Worm (Caenorhabditis elegans) whole organism, L1 larva: ENCODE measurements around the gene T07F12.2.

Source experiments
- C16A3.4 ChIP-seq: fragments of 150-350 bp; optimal IDR thresholded peaks from 2 replicates; lab custom pipeline; 2014; ENCODE audit warnings: missing biosample characterization, missing genetic modification characterization
- F16B12.6 ChIP-seq: fragments of 150-350 bp; optimal IDR thresholded peaks from 2 replicates; lab custom pipeline; 2014; ENCODE audit warnings: missing biosample characterization, missing genetic modification characterization
- Y116A8C.19 ChIP-seq: sonication (generic microtip); optimal IDR thresholded peaks from 2 replicates; lab custom pipeline; 2016; ENCODE audit warnings: missing compliant biosample characterization, missing genetic modification characterization, borderline replicate concordance
- ama-1 ChIP-seq: fragments of 150-350 bp; optimal IDR thresholded peaks from 2 replicates; lab custom pipeline; 2014
- blmp-1 ChIP-seq: fragments of 150-350 bp; optimal IDR thresholded peaks from 2 replicates; lab custom pipeline; 2014; ENCODE audit warnings: missing biosample characterization, missing genetic modification characterization
- ceh-88 ChIP-seq: fragments of 200-800 bp; sonication (Bioruptor generic); IDR thresholded peaks from 2 replicates; pipeline ENCODE4 v1.3.6; 2022; ENCODE audit warnings: missing genetic modification characterization, missing compliant biosample characterization
- ceh-90 ChIP-seq: sonication (generic microtip); optimal IDR thresholded peaks from 2 replicates; lab custom pipeline; 2016; ENCODE audit warnings: missing genetic modification characterization, missing compliant biosample characterization
- efl-1 ChIP-seq, 4 experiments: fragments of 150-350 bp; optimal IDR thresholded peaks in 3 of 4; peaks in 1 of 4; 1 replicate in 1 of 4; 2 replicates in 3 of 4; lab custom pipeline; 2014; ENCODE audit warnings: missing biosample characterization in 2 of 4, missing genetic modification characterization in 2 of 4, missing genetic modification reagents in 2 of 4
- egl-13 ChIP-seq: sonication (generic microtip); optimal IDR thresholded peaks from 2 replicates; lab custom pipeline; 2016; ENCODE audit warnings: missing genotype, missing genetic modification reagents, missing genetic modification characterization, missing compliant biosample characterization
- egl-27 ChIP-seq, 2 experiments: fragments of 150-350 bp in 1 of 2; sonication (generic microtip); optimal IDR thresholded peaks; 3 replicates each; lab custom pipeline; 2017 to 2018; ENCODE audit warnings: missing biosample characterization in 2 of 2, missing genetic modification characterization in 2 of 2, missing genetic modification reagents in 2 of 2
- fos-1 ChIP-seq: fragments of 150-350 bp; optimal IDR thresholded peaks from 2 replicates; lab custom pipeline; 2014; ENCODE audit warnings: missing biosample characterization, missing genetic modification characterization
- irx-1 ChIP-seq: sonication (generic microtip); optimal IDR thresholded peaks from 2 replicates; lab custom pipeline; 2016; ENCODE audit warnings: missing genetic modification characterization, missing compliant biosample characterization
- lin-13 ChIP-seq: fragments of 150-350 bp; optimal IDR thresholded peaks from 2 replicates; lab custom pipeline; 2014; ENCODE audit warnings: missing biosample characterization, missing genetic modification reagents, missing genetic modification characterization
- lin-14 ChIP-seq: fragments of 200-800 bp; sonication (Bioruptor generic); optimal IDR thresholded peaks from 2 replicates; lab custom pipeline; 2018; ENCODE audit warnings: mild to moderate bottlenecking, missing genetic modification characterization, moderate library complexity, missing compliant biosample characterization
- lin-35 ChIP-seq, 2 experiments: fragments of 150-350 bp; optimal IDR thresholded peaks; 2 replicates each; lab custom pipeline; 2014; ENCODE audit warnings: missing biosample characterization in 2 of 2, missing genetic modification characterization in 2 of 2, missing genetic modification reagents in 2 of 2
- mdl-1 ChIP-seq, 2 experiments: fragments of 150-350 bp; optimal IDR thresholded peaks; 2 replicates each; lab custom pipeline; 2014 to 2017; ENCODE audit warnings: missing biosample characterization in 2 of 2, missing genetic modification characterization in 2 of 2, inconsistent platforms in 1 of 2
- mef-2 ChIP-seq: fragments of 150-350 bp; optimal IDR thresholded peaks from 2 replicates; lab custom pipeline; 2014; ENCODE audit warnings: missing biosample characterization, missing genetic modification characterization
- nhr-19 ChIP-seq: fragments of 200-800 bp; sonication (Bioruptor generic); conservative IDR thresholded peaks from 2 replicates; pipeline ENCODE4 v1.3.6; 2022; ENCODE audit warnings: missing genetic modification characterization, missing compliant biosample characterization
- nhr-47 ChIP-seq: sonication (generic microtip); optimal IDR thresholded peaks from 2 replicates; lab custom pipeline; 2016; ENCODE audit warnings: mild to moderate bottlenecking, missing genetic modification characterization, moderate library complexity, missing compliant biosample characterization
- nhr-71 ChIP-seq: sonication (generic microtip); optimal IDR thresholded peaks from 2 replicates; lab custom pipeline; 2016; ENCODE audit warnings: mild to moderate bottlenecking, missing genetic modification characterization, moderate library complexity, missing compliant biosample characterization
- nhr-77 ChIP-seq: fragments of 150-350 bp; optimal IDR thresholded peaks from 2 replicates; lab custom pipeline; 2014; ENCODE audit warnings: missing biosample characterization, missing genetic modification characterization
- nhr-85 ChIP-seq: sonication (generic microtip); peaks from one replicate; lab custom pipeline; 2016; ENCODE audit warnings: missing genetic modification characterization, inconsistent platforms, missing compliant biosample characterization
- pqm-1 ChIP-seq: sonication (generic microtip); optimal IDR thresholded peaks from 3 replicates; lab custom pipeline; 2017; ENCODE audit warnings: missing biosample characterization, missing genetic modification characterization
- skn-1 ChIP-seq: fragments of 150-350 bp; optimal IDR thresholded peaks from 2 replicates; lab custom pipeline; 2014; ENCODE audit warnings: missing biosample characterization, missing genetic modification characterization
- swsn-7 ChIP-seq: sonication (generic microtip); optimal IDR thresholded peaks from 2 replicates; lab custom pipeline; 2016; ENCODE audit warnings: missing genetic modification characterization, missing compliant biosample characterization
- tlp-1 ChIP-seq: fragments of 150-350 bp; optimal IDR thresholded peaks from 2 replicates; lab custom pipeline; 2014; ENCODE audit warnings: missing biosample characterization, missing genetic modification characterization
- unc-62 ChIP-seq: fragments of 150-350 bp; optimal IDR thresholded peaks from 2 replicates; lab custom pipeline; 2014; ENCODE audit warnings: missing biosample characterization, missing genetic modification reagents, missing genetic modification characterization
- unc-86 ChIP-seq: sonication (generic microtip); optimal IDR thresholded peaks from 2 replicates; lab custom pipeline; 2016; ENCODE audit warnings: missing genetic modification characterization, missing compliant biosample characterization
- ztf-11 ChIP-seq, 2 experiments: sonication (generic microtip); optimal IDR thresholded peaks; 2 replicates each; lab custom pipeline; 2016 to 2017; ENCODE audit warnings: missing genetic modification characterization in 2 of 2, missing biosample characterization in 1 of 2, missing compliant biosample characterization in 1 of 2

The T07F12.2 gene

ce11 chrX:4914464-4914863 lies 24.4 kb downstream of the T07F12.2 start:
- TF ChIP-seq efl-1 (optimal IDR thresholded peaks at IDR 0.05; lab: Kevin White, UChicago), result no peak
- TF ChIP-seq efl-1 (GFP tag; optimal IDR thresholded peaks at IDR 0.05 in 1 of 2; lab: Kevin White, UChicago), result peak in 1 of 2 experiments; percentile 54
- TF ChIP-seq ztf-11 (tag; optimal IDR thresholded peaks at IDR 0.05; lab: Kevin White, UChicago), result no peak
- no peak for TF ChIP-seq nhr-47
- TF ChIP-seq mef-2 (tag; lab: Kevin White, UChicago), result no peak
- TF ChIP-seq unc-62 (GFP tag; lab: Kevin White, UChicago), result no peak
- no peak for TF ChIP-seq lin-35 (GFP tag; optimal IDR thresholded peaks at IDR 0.05; lab: Kevin White, UChicago)

- no peak for TF ChIP-seq nhr-85 (tag; lab: Kevin White, UChicago)
- TF ChIP-seq Y116A8C.19 (tag; lab: Kevin White, UChicago), result no peak
- no peak for TF ChIP-seq egl-13 (tag; lab: Kevin White, UChicago)
- no peak for TF ChIP-seq unc-86 (tag; lab: Kevin White, UChicago)
- no peak for TF ChIP-seq efl-1 (optimal IDR thresholded peaks at IDR 0.05; lab: Kevin White, UChicago)
- no peak for TF ChIP-seq efl-1 (GFP tag; optimal IDR thresholded peaks at IDR 0.05 in 1 of 2; lab: Kevin White, UChicago)
- TF ChIP-seq lin-35 (GFP tag; optimal IDR thresholded peaks at IDR 0.05; lab: Kevin White, UChicago), result no peak
- no peak for TF ChIP-seq irx-1 (tag; lab: Kevin White, UChicago)
- TF ChIP-seq nhr-47, result no peak
- TF ChIP-seq ama-1 (lab: Kevin White, UChicago), result no peak
- no peak for TF ChIP-seq mdl-1 (tag; optimal IDR thresholded peaks at IDR 0.05; lab: Kevin White, UChicago)
- TF ChIP-seq nhr-77 (tag; lab: Kevin White, UChicago), result no peak
Measured at ce11 chrX:4915879-4916278, 25.8 kb downstream of the T07F12.2 start, which contains the start of gene ifa-4. Gene ifa-4, minus strand, starts transcription at chrX:4915979.

ce11 chrX:4920942-4921540 lies 31.0 kb downstream of the T07F12.2 start, which contains the start of gene K05B2.4:
Gene K05B2.4, minus strand, starts transcription at chrX:4920992.
- TF ChIP-seq efl-1 (optimal IDR thresholded peaks at IDR 0.05; lab: Kevin White, UChicago), result no peak
- TF ChIP-seq efl-1 (GFP tag; optimal IDR thresholded peaks at IDR 0.05 in 1 of 2; lab: Kevin White, UChicago), result peak in 1 of 2 experiments; percentile 91
- TF ChIP-seq fos-1 (tag; lab: Kevin White, UChicago), result no peak
- no peak for TF ChIP-seq egl-27 (tag; optimal IDR thresholded peaks at IDR 0.05; lab: Kevin White, UChicago)

ce11 chrX:4928118-4928517 lies 38.1 kb downstream of the T07F12.2 start:
- TF ChIP-seq nhr-19 (no peak), nhr-47 (no peak), ceh-88 (GFP tag; lab: Robert Waterston, UW) (no peak), fos-1 (tag; lab: Kevin White, UChicago) (no peak), skn-1 (tag; lab: Kevin White, UChicago) (no peak), blmp-1 (tag; lab: Kevin White, UChicago) (no peak), ceh-90 (no peak), nhr-71 (tag; lab: Kevin White, UChicago) (no peak), lin-13 (no peak), swsn-7 (no peak), ztf-11 (tag; optimal IDR thresholded peaks at IDR 0.05; lab: Kevin White, UChicago) (no peak)

ce11 chrX:4929657-4930056 lies 39.6 kb downstream of the T07F12.2 start, which contains the start of gene mct-4:
Gene mct-4, minus strand, starts transcription at chrX:4929757.
- no peak for TF ChIP-seq ceh-90
- no peak for TF ChIP-seq C16A3.4 (tag; lab: Kevin White, UChicago)
- no peak for TF ChIP-seq nhr-71 (tag; lab: Kevin White, UChicago)
- no peak for TF ChIP-seq lin-13
- no peak for TF ChIP-seq ama-1 (lab: Kevin White, UChicago)
- no peak for TF ChIP-seq tlp-1

- TF ChIP-seq fos-1 (tag; lab: Kevin White, UChicago), result no peak
- no peak for TF ChIP-seq lin-35 (GFP tag; optimal IDR thresholded peaks at IDR 0.05; lab: Kevin White, UChicago)
- TF ChIP-seq F16B12.6, result no peak
- peak; percentile 54 for TF ChIP-seq lin-14 (GFP tag; lab: Kevin White, UChicago)
- TF ChIP-seq efl-1 (optimal IDR thresholded peaks at IDR 0.05; lab: Kevin White, UChicago), result no peak
- TF ChIP-seq efl-1 (GFP tag; optimal IDR thresholded peaks at IDR 0.05 in 1 of 2; lab: Kevin White, UChicago), result peak in 1 of 2 experiments; percentile 26
- TF ChIP-seq pqm-1 (tag; lab: Kevin White, UChicago), result no peak
Measured at ce11 chrX:4932023-4932422, 42.0 kb downstream of the T07F12.2 start.
